Fruit fly (Drosophila melanogaster) whole organism: ENCODE measurements around the gene CG5612.

Experiments used
- CG8478 ChIP-seq: fragments of >200 bp; optimal IDR thresholded peaks from 2 replicates; lab custom pipeline; 2018; ENCODE audit warnings: inconsistent platforms
- Dll ChIP-seq: fragments of >200 bp; optimal IDR thresholded peaks from 2 replicates; lab custom pipeline; 2017
- EcR ChIP-seq, 2 experiments: fragments of >200 bp; optimal IDR thresholded peaks; 2 replicates each; lab custom pipeline; 2017; ENCODE audit warnings: missing biosample characterization in 2 of 2, missing genetic modification characterization in 2 of 2, missing genetic modification reagents in 2 of 2
- pan ChIP-seq: fragments of >200 bp; optimal IDR thresholded peaks from 2 replicates; lab custom pipeline; 2017
- psq ChIP-seq: fragments of >200 bp; optimal IDR thresholded peaks from 2 replicates; lab custom pipeline; 2017
- usp ChIP-seq: fragments of >200 bp; optimal IDR thresholded peaks from 2 replicates; lab custom pipeline; 2017; ENCODE audit warnings: missing biosample characterization, missing genetic modification characterization, mixed read lengths

Gene CG5612

dm6 chr3R:27580274-27581011, 45.4 kb downstream of the CG5612 start:
- TF ChIP-seq EcR (GFP tag; optimal IDR thresholded peaks at IDR 0.05; lab: Kevin White, UChicago) (no peak), psq (lab: Kevin White, UChicago) (no peak), pan (lab: Kevin White, UChicago) (no peak), CG8478 (lab: Kevin White, UChicago) (no peak), usp (GFP tag; lab: Kevin White, UChicago) (no peak), Dll (no peak)

dm6 chr3R:27579422-27579821, 46.4 kb downstream of the CG5612 start:
- TF ChIP-seq Dll = no peak
- no peak for TF ChIP-seq CG8478 (lab: Kevin White, UChicago)
- TF ChIP-seq usp (GFP tag; lab: Kevin White, UChicago) = no peak
- no peak for TF ChIP-seq pan (lab: Kevin White, UChicago)
- TF ChIP-seq psq (lab: Kevin White, UChicago) = no peak
- no peak for TF ChIP-seq EcR (GFP tag; optimal IDR thresholded peaks at IDR 0.05; lab: Kevin White, UChicago)
